Fruit fly (Drosophila melanogaster): ENCODE data around the gene CG12546.

DNA sequence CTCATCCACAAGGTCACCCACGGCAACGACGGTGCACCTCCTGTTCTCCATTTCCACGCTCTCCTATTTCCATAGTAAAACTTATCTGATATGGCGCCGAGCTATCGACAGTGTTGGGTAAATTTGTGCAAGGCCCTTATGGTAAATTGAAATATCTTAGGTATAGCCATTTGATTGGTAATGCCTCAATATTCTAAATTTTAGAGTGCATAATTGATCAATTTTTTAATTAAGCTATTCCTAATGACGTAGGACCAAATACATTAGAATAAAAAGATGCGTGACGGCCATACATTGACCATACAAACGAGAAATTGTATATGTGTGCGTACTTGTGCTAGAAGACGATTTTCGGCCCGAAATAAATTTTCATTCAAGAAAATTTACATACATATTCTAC is 28.4 kb upstream of the CG12546 start, which contains the start of gene CG14451:
- no peak for TF ChIP-seq CG33017 (tag; optimal IDR thresholded peaks at IDR 0.05)
- TF ChIP-seq CG7045 (GFP tag; optimal IDR thresholded peaks at IDR 0.05), result no peak
- no peak for TF ChIP-seq Mnt (GFP tag; optimal IDR thresholded peaks at IDR 0.05)
- TF ChIP-seq tj (GFP tag; optimal IDR thresholded peaks at IDR 0.05), result no peak
- TF ChIP-seq cic (GFP tag; optimal IDR thresholded peaks at IDR 0.05), result no peak
- TF ChIP-seq CG1620 (GFP tag; optimal IDR thresholded peaks at IDR 0.05), result no peak
- no peak for TF ChIP-seq CG14711 (tag; optimal IDR thresholded peaks at IDR 0.05)
- TF ChIP-seq cnc (optimal IDR thresholded peaks at IDR 0.05), result no peak
- TF ChIP-seq Clk (GFP tag; optimal IDR thresholded peaks at IDR 0.05), result no peak

Measured in whole organism, adult.